Worm (Caenorhabditis elegans): Measurements from ENCODE around the gene F53E4.1.

- TF ChIP-seq dmd-4 (tag; optimal IDR thresholded peaks at IDR 0.05) (no peak), unc-39 (tag; optimal IDR thresholded peaks at IDR 0.05) (no peak), ama-1 (optimal IDR thresholded peaks at IDR 0.05) (no peak), nhr-23 (tag; optimal IDR thresholded peaks at IDR 0.05) (no peak), nhr-12 (tag; optimal IDR thresholded peaks at IDR 0.05) (no peak), skn-1 (tag; optimal IDR thresholded peaks at IDR 0.05) (no peak), ztf-1 (GFP tag; conservative IDR thresholded peaks at IDR 0.05) (no peak), lin-39 (tag; optimal IDR thresholded peaks at IDR 0.05) (no peak), alr-1 (tag; optimal IDR thresholded peaks at IDR 0.05) (no peak), snpc-4 (tag; optimal IDR thresholded peaks at IDR 0.05) (no peak)
These were observed 34.2 kb upstream of the F53E4.1 start, which contains the start of gene nhr-53 for ce11 chrV:15702263-15702662.
